Fruit fly (Drosophila melanogaster) S2 (cell line): ENCODE measurements around the gene CG14110.

Source experiments
- CG8478 ChIP-seq: fragments of >200 bp; optimal IDR thresholded peaks from 2 replicates; lab custom pipeline; 2018
- CTCF ChIP-seq, 2 experiments: fragments of >200 bp; optimal IDR thresholded peaks; 2 replicates each; lab custom pipeline; 2018

dm6 chr3L:13433522-13433921, 48.9 kb downstream of the CG14110 start:
- TF ChIP-seq CG8478 (lab: Kevin White, UChicago) (no peak), CTCF (optimal IDR thresholded peaks at IDR 0.05; lab: Kevin White, UChicago) (no peak)
